Worm (Caenorhabditis elegans) whole organism, midembryonic: ENCODE measurements around the gene ZK1307.9.
A peak's percentile ranks its signal among the peaks of the same experiment; 100 is the strongest.

Source experiments
- T22C8.4 ChIP-seq: fragments of 200-800 bp; sonication (Bioruptor generic); IDR thresholded peaks from 2 replicates; pipeline ENCODE4 v1.3.6; 2022; ENCODE audit warnings: missing genetic modification characterization, missing compliant biosample characterization
- cog-1 ChIP-seq: sonication (generic microtip); optimal IDR thresholded peaks from 2 replicates; lab custom pipeline; 2016; ENCODE audit warnings: missing genetic modification characterization, missing compliant biosample characterization
- flt-1 ChIP-seq: fragments of 200-800 bp; sonication (Bioruptor generic); IDR thresholded peaks from 2 replicates; pipeline ENCODE4 v1.3.6; 2022; ENCODE audit warnings: missing genetic modification characterization, missing compliant biosample characterization
- klf-2 ChIP-seq: fragments of 200-800 bp; sonication (Bioruptor generic); conservative IDR thresholded peaks from 2 replicates; pipeline ENCODE4 v1.3.6; 2022; ENCODE audit warnings: missing genetic modification reagents, missing genetic modification characterization, missing compliant biosample characterization
- med-1 ChIP-seq: sonication (generic microtip); optimal IDR thresholded peaks from 2 replicates; lab custom pipeline; 2017; ENCODE audit warnings: missing genetic modification characterization, mild to moderate bottlenecking, missing compliant biosample characterization, antibody characterized with exemption, missing genetic modification reagents; ENCODE audit not compliant: insufficient read depth
- ref-1 ChIP-seq: fragments of 200-800 bp; sonication (Bioruptor generic); conservative IDR thresholded peaks from 2 replicates; pipeline ENCODE4 v1.3.6; 2022; ENCODE audit warnings: missing genetic modification reagents, missing genetic modification characterization, missing compliant biosample characterization
- tab-1 ChIP-seq: fragments of 200-800 bp; sonication (Bioruptor generic); IDR thresholded peaks from 2 replicates; pipeline ENCODE4 v1.3.6; 2022; ENCODE audit warnings: missing genetic modification characterization, missing compliant biosample characterization
- ztf-23 ChIP-seq: fragments of 200-800 bp; sonication (Bioruptor generic); IDR thresholded peaks from 2 replicates; pipeline ENCODE4 v1.3.6; 2022; ENCODE audit warnings: missing genetic modification reagents, missing genetic modification characterization, missing compliant biosample characterization
- ztf-29 ChIP-seq: fragments of 200-800 bp; sonication (Bioruptor generic); IDR thresholded peaks from 2 replicates; pipeline ENCODE4 v1.3.6; 2022; ENCODE audit warnings: missing genetic modification reagents, missing genetic modification characterization, missing compliant biosample characterization

Gene ZK1307.9

ce11 chrII:9662160-9662559, 12.9 kb downstream of the ZK1307.9 start:
- TF ChIP-seq ref-1 (GFP tag; lab: Robert Waterston, UW) (no peak), ztf-29 (GFP tag; lab: Robert Waterston, UW) (no peak), ztf-23 (GFP tag; lab: Robert Waterston, UW) (no peak), tab-1 (GFP tag; lab: Robert Waterston, UW) (no peak), cog-1 (tag; lab: Kevin White, UChicago) (no peak), T22C8.4 (no peak), klf-2 (GFP tag; lab: Robert Waterston, UW) (no peak), flt-1 (GFP tag; lab: Robert Waterston, UW) (no peak), med-1 (no peak)

- TF ChIP-seq flt-1 (GFP tag; lab: Robert Waterston, UW), result no peak
- TF ChIP-seq ztf-23 (GFP tag; lab: Robert Waterston, UW), result no peak
- TF ChIP-seq T22C8.4, result no peak
- TF ChIP-seq cog-1 (tag; lab: Kevin White, UChicago), result no peak
- TF ChIP-seq tab-1 (GFP tag; lab: Robert Waterston, UW), result no peak
- no peak for TF ChIP-seq med-1
- TF ChIP-seq ref-1 (GFP tag; lab: Robert Waterston, UW), result no peak
- TF ChIP-seq ztf-29 (GFP tag; lab: Robert Waterston, UW), result no peak
- no peak for TF ChIP-seq klf-2 (GFP tag; lab: Robert Waterston, UW)
Observed at ce11 chrII:9662797-9663196, 13.5 kb downstream of the ZK1307.9 start, which contains the start of gene cyp-13A10. TSS of gene cyp-13A10 (minus strand) at chrII:9662884.

- TF ChIP-seq flt-1 (GFP tag; lab: Robert Waterston, UW) (no peak), T22C8.4 (no peak), ztf-29 (GFP tag; lab: Robert Waterston, UW) (no peak), ref-1 (GFP tag; lab: Robert Waterston, UW) (no peak), klf-2 (GFP tag; lab: Robert Waterston, UW) (no peak), tab-1 (GFP tag; lab: Robert Waterston, UW) (no peak), cog-1 (tag; lab: Kevin White, UChicago) (no peak), med-1 (no peak), ztf-23 (GFP tag; lab: Robert Waterston, UW) (no peak)
Observed at ce11 chrII:9665577-9665976, 16.3 kb downstream of the ZK1307.9 start, which contains the start of gene ZK1320.5. TSS of gene ZK1320.5 (minus strand) at chrII:9665677.

ce11 chrII:9667382-9667781, 18.1 kb downstream of the ZK1307.9 start, which contains the start of gene ZK1320.11:
TSS of gene ZK1320.11 (plus strand) at chrII:9667624.
- TF ChIP-seq ref-1 (GFP tag; lab: Robert Waterston, UW) (no peak), flt-1 (GFP tag; lab: Robert Waterston, UW) (no peak), med-1 (no peak), tab-1 (GFP tag; lab: Robert Waterston, UW) (no peak), cog-1 (tag; lab: Kevin White, UChicago) (no peak), klf-2 (GFP tag; lab: Robert Waterston, UW) (no peak), ztf-23 (GFP tag; lab: Robert Waterston, UW) (no peak), ztf-29 (GFP tag; lab: Robert Waterston, UW) (no peak), T22C8.4 (no peak)

ce11 chrII:9668959-9669358, 19.7 kb downstream of the ZK1307.9 start, which contains the start of gene taf-8:
TSS of gene taf-8 (plus strand) at chrII:9669318.
- TF ChIP-seq T22C8.4, result 0 out of 2 replicates have a peak, but pooled peaks have one; percentile 23
- no peak for TF ChIP-seq ztf-23 (GFP tag; lab: Robert Waterston, UW)
- no peak for TF ChIP-seq tab-1 (GFP tag; lab: Robert Waterston, UW)
- TF ChIP-seq ref-1 (GFP tag; lab: Robert Waterston, UW), result no peak
- TF ChIP-seq ztf-29 (GFP tag; lab: Robert Waterston, UW), result no peak

ce11 chrII:9671308-9671707, 22.0 kb downstream of the ZK1307.9 start, which contains the start of gene ZK1320.7:
TSS of gene ZK1320.7 (plus strand) at chrII:9671608.
- TF ChIP-seq cog-1 (tag; lab: Kevin White, UChicago) (no peak), klf-2 (GFP tag; lab: Robert Waterston, UW) (no peak), med-1 (no peak), T22C8.4 (no peak)

ce11 chrII:9674678-9675077, 25.4 kb downstream of the ZK1307.9 start, which contains the start of gene arc-1:
TSS of gene arc-1 (plus strand) at chrII:9674978.
- TF ChIP-seq flt-1 (GFP tag; lab: Robert Waterston, UW), result no peak
- no peak for TF ChIP-seq klf-2 (GFP tag; lab: Robert Waterston, UW)
- no peak for TF ChIP-seq med-1
- TF ChIP-seq ref-1 (GFP tag; lab: Robert Waterston, UW), result no peak

ce11 chrII:9677470-9677869, 28.2 kb downstream of the ZK1307.9 start:
- TF ChIP-seq ref-1 (GFP tag; lab: Robert Waterston, UW) (no peak), flt-1 (GFP tag; lab: Robert Waterston, UW) (no peak), ztf-23 (GFP tag; lab: Robert Waterston, UW) (no peak), cog-1 (tag; lab: Kevin White, UChicago) (no peak), ztf-29 (GFP tag; lab: Robert Waterston, UW) (no peak), T22C8.4 (no peak), klf-2 (GFP tag; lab: Robert Waterston, UW) (no peak), tab-1 (GFP tag; lab: Robert Waterston, UW) (no peak), med-1 (no peak)

- no peak for TF ChIP-seq klf-2 (GFP tag; lab: Robert Waterston, UW)
- TF ChIP-seq ztf-29 (GFP tag; lab: Robert Waterston, UW), result no peak
- no peak for TF ChIP-seq T22C8.4
Observed at ce11 chrII:9679842-9680241, 30.6 kb downstream of the ZK1307.9 start.

ce11 chrII:9680493-9680892, 31.2 kb downstream of the ZK1307.9 start, which contains the start of gene ZK1320.13:
TSS of gene ZK1320.13 (plus strand) at chrII:9680793.
- no peak for TF ChIP-seq ztf-29 (GFP tag; lab: Robert Waterston, UW)
